Fruit fly (Drosophila melanogaster): ENCODE data around the gene ksh.

The ksh gene

dm6 chrX:19495611-19496583 is 1.1 kb upstream of the ksh start (continued):
- TF ChIP-seq btn (GFP tag; optimal IDR thresholded peaks at IDR 0.05) = peak; percentile 3
- TF ChIP-seq aop (GFP tag; IDR thresholded peaks at IDR 0.05) = no peak
- no peak for TF ChIP-seq CrebB (tag; optimal IDR thresholded peaks at IDR 0.05)
- peak; percentile 64 for TF ChIP-seq NfI (GFP tag; optimal IDR thresholded peaks at IDR 0.05)
- peak; percentile 50 for TF ChIP-seq Ssrp (tag; optimal IDR thresholded peaks at IDR 0.05)
- no peak for TF ChIP-seq emc (GFP tag; optimal IDR thresholded peaks at IDR 0.05)
- no peak for TF ChIP-seq fd102C (GFP tag; optimal IDR thresholded peaks at IDR 0.05)
- peak; percentile 53 for TF ChIP-seq CG17829 (tag; optimal IDR thresholded peaks at IDR 0.05)
- peak; percentile 56; the same call in 1 of the 2 replicates for TF ChIP-seq seq (GFP tag; IDR thresholded peaks at IDR 0.05)
- no peak for TF ChIP-seq CG6272 (GFP tag; IDR thresholded peaks at IDR 0.05)
- peak; percentile 61 for TF ChIP-seq ATbp (GFP tag; optimal IDR thresholded peaks at IDR 0.05)
- TF ChIP-seq ab (GFP tag; optimal IDR thresholded peaks at IDR 0.05) = no peak
- peak; percentile 52 for TF ChIP-seq Xbp1 (GFP tag; optimal IDR thresholded peaks at IDR 0.05)
- TF ChIP-seq Trl (optimal IDR thresholded peaks at IDR 0.05) = no peak
- peak; percentile 48 for TF ChIP-seq Trl (GFP tag; optimal IDR thresholded peaks at IDR 0.05)
- no peak for TF ChIP-seq CG7271 (tag; optimal IDR thresholded peaks at IDR 0.05)
- TF ChIP-seq D (optimal IDR thresholded peaks at IDR 0.05) = no peak
- TF ChIP-seq D (GFP tag; optimal IDR thresholded peaks at IDR 0.05) = peak; percentile 31
- peak; percentile 51 for TF ChIP-seq dm (GFP tag; optimal IDR thresholded peaks at IDR 0.05)
- peak; percentile 44; the same call in 1 of the 2 replicates for TF ChIP-seq CG4404 (GFP tag; IDR thresholded peaks at IDR 0.05)
- TF ChIP-seq pzg (GFP tag; optimal IDR thresholded peaks at IDR 0.05) = no peak
- no peak for TF ChIP-seq CG3407 (GFP tag; optimal IDR thresholded peaks at IDR 0.05)
- TF ChIP-seq grau (tag; optimal IDR thresholded peaks at IDR 0.05) = peak; percentile 74
- peak; percentile 44 for TF ChIP-seq Myb (GFP tag; optimal IDR thresholded peaks at IDR 0.05)
- peak; percentile 15 for TF ChIP-seq CG13624 (GFP tag; optimal IDR thresholded peaks at IDR 0.05)
- TF ChIP-seq CG10654 (GFP tag; optimal IDR thresholded peaks at IDR 0.05) = peak; percentile 32
- TF ChIP-seq fd3F (GFP tag; optimal IDR thresholded peaks at IDR 0.05) = peak; percentile 45
- peak; percentile 61 for TF ChIP-seq Atf-2 (GFP tag; optimal IDR thresholded peaks at IDR 0.05)
- peak; percentile 33 for TF ChIP-seq CG11723 (GFP tag; optimal IDR thresholded peaks at IDR 0.05)
- TF ChIP-seq CG15269 (tag; optimal IDR thresholded peaks at IDR 0.05) = peak; percentile 74
- TF ChIP-seq jing (GFP tag; optimal IDR thresholded peaks at IDR 0.05) = no peak
- peak; percentile 42 for TF ChIP-seq CG18262 (tag; optimal IDR thresholded peaks at IDR 0.05)
- TF ChIP-seq Oaz (GFP tag; IDR thresholded peaks at IDR 0.05) = no peak; the same call in 1 of the 2 replicates
- TF ChIP-seq CG13775 (GFP tag; optimal IDR thresholded peaks at IDR 0.05) = peak; percentile 43
- TF ChIP-seq slbo (GFP tag; IDR thresholded peaks at IDR 0.05) = peak; percentile 78
- peak; percentile 94 for TF ChIP-seq CG11696 (GFP tag; IDR thresholded peaks at IDR 0.05)
- TF ChIP-seq NC2α (GFP tag; optimal IDR thresholded peaks at IDR 0.05) = no peak
- TF ChIP-seq Lpt (GFP tag; optimal IDR thresholded peaks at IDR 0.05) = no peak
- TF ChIP-seq CG32767 (GFP tag; IDR thresholded peaks at IDR 0.05) = no peak
- peak; percentile 56 for TF ChIP-seq nmo (GFP tag; optimal IDR thresholded peaks at IDR 0.05)
- TF ChIP-seq prd (optimal IDR thresholded peaks at IDR 0.05) = no peak
- TF ChIP-seq prd (GFP tag; IDR thresholded peaks at IDR 0.05) = peak; percentile 60
- peak; percentile 57; the same call in 1 of the 3 replicates for TF ChIP-seq CG11695 (GFP tag; IDR thresholded peaks at IDR 0.05)
- TF ChIP-seq Max (GFP tag; optimal IDR thresholded peaks at IDR 0.05) = peak; percentile 16
- TF ChIP-seq Oli (tag; optimal IDR thresholded peaks at IDR 0.05) = peak; percentile 69
- TF ChIP-seq dmrt99B (tag; optimal IDR thresholded peaks at IDR 0.05) = peak; percentile 71
- TF ChIP-seq vvl (GFP tag; IDR thresholded peaks at IDR 0.05) = no peak
- peak; percentile 65 for TF ChIP-seq CG10321 (GFP tag; IDR thresholded peaks at IDR 0.05)
- TF ChIP-seq CG17186 (GFP tag; optimal IDR thresholded peaks at IDR 0.05) = no peak
- peak; percentile 68 for TF ChIP-seq lmd (GFP tag; IDR thresholded peaks at IDR 0.05)
